Worm (Caenorhabditis elegans) whole organism, L2 larva: ENCODE data around the gene C17C3.3.

ENCODE experiments used
- blmp-1 ChIP-seq: sonication (generic microtip); optimal IDR thresholded peaks from 2 replicates; lab custom pipeline; 2017; ENCODE audit warnings: missing genetic modification characterization, mild to moderate bottlenecking, missing compliant biosample characterization, antibody characterized with exemption, moderate library complexity; ENCODE audit not compliant: insufficient read depth
- ceh-16 ChIP-seq: fragments of 150-350 bp; optimal IDR thresholded peaks from 2 replicates; lab custom pipeline; 2014; ENCODE audit warnings: missing biosample characterization, missing genetic modification characterization
- lin-11 ChIP-seq: fragments of 150-350 bp; sonication (generic microtip); optimal IDR thresholded peaks from 2 replicates; lab custom pipeline; 2014; ENCODE audit warnings: missing biosample characterization, missing genetic modification characterization, inconsistent platforms, mixed read lengths
- nhr-6 ChIP-seq: fragments of 150-350 bp; optimal IDR thresholded peaks from 2 replicates; lab custom pipeline; 2014; ENCODE audit warnings: missing biosample characterization, missing genetic modification characterization
- skn-1 ChIP-seq: sonication (generic microtip); optimal IDR thresholded peaks from 2 replicates; lab custom pipeline; 2017; ENCODE audit warnings: missing biosample characterization, missing genetic modification characterization
- unc-39 ChIP-seq: fragments of 150-350 bp; optimal IDR thresholded peaks from 2 replicates; lab custom pipeline; 2014; ENCODE audit warnings: missing biosample characterization, missing genetic modification characterization
- zag-1 ChIP-seq: fragments of 150-350 bp; optimal IDR thresholded peaks from 2 replicates; lab custom pipeline; 2014; ENCODE audit warnings: missing biosample characterization, missing genetic modification characterization

- TF ChIP-seq unc-39 (tag; lab: Kevin White, UChicago) (no peak), nhr-6 (tag; lab: Kevin White, UChicago) (no peak), zag-1 (tag; lab: Kevin White, UChicago) (no peak), skn-1 (no peak), lin-11 (tag; lab: Kevin White, UChicago) (no peak), blmp-1 (tag; lab: Kevin White, UChicago) (no peak), ceh-16 (tag; lab: Kevin White, UChicago) (no peak)
Observed at ce11 chrII:5554317-5554716, 7.2 kb upstream of the C17C3.3 start, which contains the start of gene ins-12.
